Fruit fly (Drosophila melanogaster) whole organism, adult: ENCODE measurements around the gene Pgls.

ENCODE experiments used
- CG12768 ChIP-seq: fragments of 200-800 bp; sonication (Bioruptor generic); optimal IDR thresholded peaks from 2 replicates; lab custom pipeline; 2017; ENCODE audit warnings: missing biosample characterization, missing genetic modification characterization, mild to moderate bottlenecking, moderate library complexity, missing genetic modification reagents
- CG1620 ChIP-seq: fragments of 200-800 bp; sonication (Bioruptor generic); optimal IDR thresholded peaks from 2 replicates; lab custom pipeline; 2016; ENCODE audit warnings: missing biosample characterization, missing genetic modification characterization
- CG5204 ChIP-seq: fragments of 200-800 bp; sonication (Bioruptor generic); optimal IDR thresholded peaks from 2 replicates; lab custom pipeline; 2016; ENCODE audit warnings: missing biosample characterization, missing genetic modification characterization
- CG7045 ChIP-seq: fragments of 200-800 bp; sonication (Bioruptor generic); optimal IDR thresholded peaks from 2 replicates; lab custom pipeline; 2017; ENCODE audit warnings: missing biosample characterization, mild to moderate bottlenecking, missing genetic modification characterization
- cic ChIP-seq: fragments of 200-800 bp; sonication (Bioruptor generic); optimal IDR thresholded peaks from 2 replicates; lab custom pipeline; 2017; ENCODE audit warnings: missing biosample characterization, mild to moderate bottlenecking, missing genetic modification characterization, moderate library complexity
- toe ChIP-seq: fragments of 200-800 bp; sonication (Bioruptor generic); optimal IDR thresholded peaks from 2 replicates; lab custom pipeline; 2016; ENCODE audit warnings: missing biosample characterization, missing genetic modification characterization

- TF ChIP-seq CG7045 (GFP tag; lab: Kevin White, UChicago) (no peak), CG5204 (GFP tag; lab: Kevin White, UChicago) (no peak), cic (no peak), toe (GFP tag; lab: Kevin White, UChicago) (no peak), CG1620 (GFP tag; lab: Kevin White, UChicago) (no peak), CG12768 (no peak)
Observed at dm6 chrX:10824227-10824702, 23.0 kb upstream of the Pgls start, which contains the start of gene Imp.
